Fruit fly (Drosophila melanogaster) whole organism, wandering third instar larva: Measurements from ENCODE around the gene Tm2.

Experiments
- CG32264 ChIP-seq: fragments of 200-800 bp; sonication (Bioruptor generic); optimal IDR thresholded peaks from 2 replicates; lab custom pipeline; 2016; ENCODE audit warnings: missing biosample characterization, missing genetic modification characterization
- CG9705 ChIP-seq: fragments of 200-800 bp; sonication (Bioruptor generic); optimal IDR thresholded peaks from 2 replicates; lab custom pipeline; 2018; ENCODE audit warnings: missing biosample characterization, mild to moderate bottlenecking, missing genetic modification characterization
- CrebA ChIP-seq: fragments of 200-800 bp; sonication (Bioruptor generic); optimal IDR thresholded peaks from 2 replicates; lab custom pipeline; 2016; ENCODE audit warnings: missing biosample characterization, mild to moderate bottlenecking, missing genetic modification characterization, borderline replicate concordance
- Dfd ChIP-seq: fragments of >200 bp; optimal IDR thresholded peaks from 2 replicates; lab custom pipeline; 2017; ENCODE audit warnings: missing biosample characterization, missing genetic modification characterization
- GATAd ChIP-seq: sonication (Bioruptor generic); optimal IDR thresholded peaks from 2 replicates; lab custom pipeline; 2016; ENCODE audit warnings: missing biosample characterization, missing genetic modification characterization
- HLH106 ChIP-seq: fragments of 200-800 bp; optimal IDR thresholded peaks from 3 replicates; lab custom pipeline; 2019; ENCODE audit warnings: missing biosample characterization, mild to moderate bottlenecking, missing genetic modification characterization, moderate library complexity
- Hr83 ChIP-seq: fragments of 200-300 bp; sonication (Bioruptor generic); optimal IDR thresholded peaks from 2 replicates; lab custom pipeline; 2016; ENCODE audit warnings: missing biosample characterization, mild to moderate bottlenecking, missing genetic modification characterization, moderate library complexity; ENCODE audit not compliant: poor library complexity, severe bottlenecking
- Mio ChIP-seq: sonication (Bioruptor generic); optimal IDR thresholded peaks from 2 replicates; lab custom pipeline; 2016; ENCODE audit warnings: missing biosample characterization, missing genetic modification characterization
- Myc ChIP-seq: fragments of >200 bp; optimal IDR thresholded peaks from 2 replicates; lab custom pipeline; 2017
- N ChIP-seq: fragments of >200 bp; optimal IDR thresholded peaks from 2 replicates; lab custom pipeline; 2018; ENCODE audit warnings: missing biosample characterization, missing external identifiers, missing genetic modification characterization
- Rel ChIP-seq, 2 experiments: fragments of 200-800 bp; sonication (Bioruptor generic) in 1 of 2; optimal IDR thresholded peaks; 2 replicates in 1 of 2; 3 replicates in 1 of 2; lab custom pipeline; 2016 to 2019; ENCODE audit warnings: mild to moderate bottlenecking in 2 of 2, missing biosample characterization in 2 of 2, missing genetic modification characterization in 2 of 2, moderate library complexity in 1 of 2
- Vsx2 ChIP-seq: fragments of 200-300, 225-300 bp; sonication (Bioruptor generic); optimal IDR thresholded peaks from 2 replicates; lab custom pipeline; 2018; ENCODE audit warnings: missing biosample characterization, missing genetic modification characterization; ENCODE audit not compliant: partially characterized antibody
- br ChIP-seq: fragments of 200-800 bp; sonication (Bioruptor generic); optimal IDR thresholded peaks from 2 replicates; lab custom pipeline; 2016; ENCODE audit warnings: missing biosample characterization, missing genetic modification characterization
- brk ChIP-seq: fragments of 200-800 bp; sonication (Bioruptor generic); optimal IDR thresholded peaks from 2 replicates; lab custom pipeline; 2016; ENCODE audit warnings: missing biosample characterization, mild to moderate bottlenecking, missing genetic modification characterization
- dl ChIP-seq, 2 experiments: fragments of 175-275, 200-275 bp in 1 of 2; fragments of 200-275 bp in 1 of 2; sonication (Bioruptor generic); optimal IDR thresholded peaks; lab custom pipeline; 2018; ENCODE audit warnings: mild to moderate bottlenecking in 2 of 2, missing biosample characterization in 2 of 2, missing genetic modification characterization in 2 of 2, moderate library complexity in 2 of 2; ENCODE audit not compliant: partially characterized antibody in 2 of 2, insufficient read depth in 1 of 2
- dmrt93B ChIP-seq: fragments of 200-800 bp; sonication (Bioruptor generic); optimal IDR thresholded peaks from 2 replicates; lab custom pipeline; 2018; ENCODE audit warnings: missing biosample characterization, mild to moderate bottlenecking, missing genetic modification characterization
- dsf ChIP-seq: sonication (Bioruptor generic); optimal IDR thresholded peaks from 2 replicates; lab custom pipeline; 2016; ENCODE audit warnings: missing biosample characterization, missing genetic modification characterization, borderline replicate concordance
- ey ChIP-seq: fragments of 200-800 bp; sonication (Bioruptor generic); optimal IDR thresholded peaks from 2 replicates; lab custom pipeline; 2016; ENCODE audit warnings: missing biosample characterization, missing genetic modification characterization
- foxo ChIP-seq, 2 experiments: fragments of 200-800 bp; sonication (Bioruptor generic); optimal IDR thresholded peaks; 2 replicates in 1 of 2; 3 replicates in 1 of 2; lab custom pipeline; 2016 to 2017; ENCODE audit warnings: missing biosample characterization in 2 of 2, missing genetic modification characterization in 2 of 2
- fru ChIP-seq: fragments of 200-800 bp; sonication (Bioruptor generic); optimal IDR thresholded peaks from 3 replicates; lab custom pipeline; 2016; ENCODE audit warnings: missing biosample characterization, mild to moderate bottlenecking, missing genetic modification characterization
- h ChIP-seq: fragments of 200-800 bp; sonication (Bioruptor generic); optimal IDR thresholded peaks from 3 replicates; lab custom pipeline; 2016; ENCODE audit warnings: missing biosample characterization, mild to moderate bottlenecking, missing genetic modification characterization
- jim ChIP-seq: fragments of 175-275, 200-325 bp; sonication (Bioruptor generic); optimal IDR thresholded peaks from 2 replicates; lab custom pipeline; 2016; ENCODE audit warnings: missing biosample characterization, mild to moderate bottlenecking, missing genetic modification characterization
- lola ChIP-seq: fragments of >200 bp; optimal IDR thresholded peaks from 2 replicates; lab custom pipeline; 2017; ENCODE audit warnings: missing biosample characterization, missing genetic modification characterization
- pan ChIP-seq: fragments of >200 bp; optimal IDR thresholded peaks from 2 replicates; lab custom pipeline; 2017
- psq ChIP-seq: fragments of 200-800 bp; sonication (Bioruptor generic); optimal IDR thresholded peaks from 3 replicates; lab custom pipeline; 2017; ENCODE audit warnings: missing biosample characterization, mild to moderate bottlenecking, missing genetic modification characterization, moderate library complexity
- rgr ChIP-seq: fragments of 200-800 bp; sonication (Bioruptor generic); optimal IDR thresholded peaks from 3 replicates; lab custom pipeline; 2016; ENCODE audit warnings: missing biosample characterization, mild to moderate bottlenecking, missing genetic modification characterization
- sage ChIP-seq: fragments of 200-800 bp; sonication (Bioruptor generic); optimal IDR thresholded peaks from 2 replicates; lab custom pipeline; 2016; ENCODE audit warnings: missing biosample characterization, mild to moderate bottlenecking, missing genetic modification characterization
- sv ChIP-seq: fragments of 200-800 bp; sonication (Bioruptor generic); optimal IDR thresholded peaks from 3 replicates; lab custom pipeline; 2016; ENCODE audit warnings: missing biosample characterization, missing genetic modification characterization
- tai ChIP-seq: sonication (Bioruptor generic); optimal IDR thresholded peaks from 2 replicates; lab custom pipeline; 2016; ENCODE audit warnings: missing biosample characterization, missing genetic modification characterization
- usp ChIP-seq: fragments of >200 bp; optimal IDR thresholded peaks from 2 replicates; lab custom pipeline; 2017; ENCODE audit warnings: missing biosample characterization, missing genetic modification characterization
- woc ChIP-seq: sonication (Bioruptor generic); optimal IDR thresholded peaks from 2 replicates; lab custom pipeline; 2016; ENCODE audit warnings: missing biosample characterization, mild to moderate bottlenecking, missing genetic modification characterization

Gene Tm2

dm6 chr3R:15293878-15294350 is 16.1 kb upstream of the Tm2 start:
- TF ChIP-seq woc (GFP tag; lab: Kevin White, UChicago): peak; percentile 55
- TF ChIP-seq Hr83 (GFP tag; lab: Kevin White, UChicago): no peak

dm6 chr3R:15297904-15298303 is 12.1 kb upstream of the Tm2 start:
- TF ChIP-seq psq (GFP tag; lab: Kevin White, UChicago): peak; percentile 94
- TF ChIP-seq Mio (GFP tag; lab: Kevin White, UChicago): no peak
- TF ChIP-seq Myc (lab: Kevin White, UChicago): no peak
- TF ChIP-seq Vsx2: no peak
- no peak for TF ChIP-seq foxo (GFP tag; optimal IDR thresholded peaks at IDR 0.05; lab: Kevin White, UChicago)
- no peak for TF ChIP-seq CrebA
- TF ChIP-seq Rel (GFP tag; optimal IDR thresholded peaks at IDR 0.05; lab: Kevin White, UChicago): no peak
- peak; percentile 59 for TF ChIP-seq Rel (tag; optimal IDR thresholded peaks at IDR 0.05; lab: Kevin White, UChicago)
- peak; percentile 45 for TF ChIP-seq h (GFP tag; lab: Kevin White, UChicago)
- no peak for TF ChIP-seq GATAd (GFP tag; lab: Kevin White, UChicago)
- TF ChIP-seq brk: no peak
- TF ChIP-seq br (GFP tag; lab: Kevin White, UChicago): no peak
- TF ChIP-seq tai (GFP tag; lab: Kevin White, UChicago): no peak
- no peak for TF ChIP-seq CG32264 (GFP tag; lab: Kevin White, UChicago)
- TF ChIP-seq Dfd: no peak
- TF ChIP-seq dsf (GFP tag; lab: Kevin White, UChicago): no peak
- TF ChIP-seq Hr83 (GFP tag; lab: Kevin White, UChicago): peak; percentile 13
- TF ChIP-seq usp (GFP tag; lab: Kevin White, UChicago): no peak
- TF ChIP-seq N (GFP tag; lab: Kevin White, UChicago): no peak
- TF ChIP-seq lola (GFP tag; lab: Kevin White, UChicago): no peak
- no peak for TF ChIP-seq ey (GFP tag; lab: Kevin White, UChicago)
- TF ChIP-seq pan: no peak
- TF ChIP-seq HLH106 (tag; lab: Kevin White, UChicago): no peak
- peak in 1 of 2 experiments; percentile 17 for TF ChIP-seq dl (GFP tag; optimal IDR thresholded peaks at IDR 0.05; lab: Kevin White, UChicago; ENCODE audit: insufficient read depth in 1 of 2, partially characterized antibody in 2 of 2)
- no peak for TF ChIP-seq woc (GFP tag; lab: Kevin White, UChicago)
- TF ChIP-seq dmrt93B (GFP tag; lab: Kevin White, UChicago): no peak
- no peak for TF ChIP-seq rgr (GFP tag; lab: Kevin White, UChicago)
- no peak for TF ChIP-seq sage
- no peak for TF ChIP-seq CG9705 (GFP tag; lab: Kevin White, UChicago)
- TF ChIP-seq, all 38 proteins: peak for 5

- no peak for TF ChIP-seq Myc (lab: Kevin White, UChicago)
- peak; percentile 96 for TF ChIP-seq Dfd
- no peak for TF ChIP-seq br (GFP tag; lab: Kevin White, UChicago)
Measured at dm6 chr3R:15305246-15305645, 4.7 kb upstream of the Tm2 start.

dm6 chr3R:15310695-15311094 is 702 bp downstream of the Tm2 start:
- TF ChIP-seq Mio (GFP tag; lab: Kevin White, UChicago) (no peak), pan (no peak), jim (no peak), dl (GFP tag; optimal IDR thresholded peaks at IDR 0.05; lab: Kevin White, UChicago; ENCODE audit: insufficient read depth in 1 of 2, partially characterized antibody in 2 of 2) (no peak), h (GFP tag; lab: Kevin White, UChicago) (no peak), Hr83 (GFP tag; lab: Kevin White, UChicago) (no peak), fru (GFP tag; lab: Kevin White, UChicago) (no peak), HLH106 (tag; lab: Kevin White, UChicago) (no peak), sage (no peak), CG32264 (GFP tag; lab: Kevin White, UChicago) (no peak), foxo (GFP tag; optimal IDR thresholded peaks at IDR 0.05; lab: Kevin White, UChicago) (no peak), N (GFP tag; lab: Kevin White, UChicago) (no peak), sv (GFP tag; lab: Kevin White, UChicago) (no peak), usp (GFP tag; lab: Kevin White, UChicago) (no peak), ey (GFP tag; lab: Kevin White, UChicago) (no peak)
- TF ChIP-seq, all 38 proteins: peak for 0
